Worm (Caenorhabditis elegans) whole organism, L4/young adult: Measurements from ENCODE around the gene R13A5.7.

Experiments used
- W03F9.2 ChIP-seq: fragments of 150-350 bp; optimal IDR thresholded peaks from 2 replicates; lab custom pipeline; 2014; ENCODE audit warnings: missing biosample characterization, missing genetic modification characterization
- dao-5 ChIP-seq: sonication (generic microtip); optimal IDR thresholded peaks from 2 replicates; lab custom pipeline; 2016; ENCODE audit warnings: missing genotype, missing genetic modification characterization, moderate library complexity, missing compliant biosample characterization
- him-1 ChIP-seq: sonication (generic microtip); optimal IDR thresholded peaks from 2 replicates; lab custom pipeline; 2016; ENCODE audit warnings: missing genotype, missing genetic modification reagents, missing genetic modification characterization, missing compliant biosample characterization

DNA sequence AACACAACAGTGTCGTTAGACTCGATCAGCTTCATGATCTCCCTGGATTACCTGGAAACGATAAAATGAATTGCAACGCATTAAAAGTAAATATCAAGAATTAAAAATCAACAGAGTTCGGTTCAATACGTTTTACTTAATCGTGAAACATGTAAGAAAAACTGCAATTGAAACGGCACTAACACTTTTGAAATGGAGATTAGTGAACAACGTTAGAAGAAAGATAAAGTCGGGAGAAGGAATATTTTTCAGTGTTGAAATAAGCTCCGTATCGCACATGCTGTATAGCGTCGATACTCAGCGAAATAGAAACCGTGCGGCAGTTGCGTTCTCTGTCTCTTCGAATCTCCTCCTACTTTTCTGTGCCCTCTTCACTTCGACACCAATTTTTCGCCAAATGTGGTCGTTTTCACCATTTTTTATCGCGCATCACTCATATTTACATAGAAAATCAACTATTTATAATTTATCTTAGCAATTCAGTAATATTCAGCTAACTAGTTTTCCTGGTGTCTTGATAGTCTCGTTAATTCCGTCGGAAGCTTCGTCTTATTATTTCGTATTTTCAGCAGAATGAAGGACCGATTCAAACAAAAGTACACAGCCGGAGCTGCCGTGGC is 3.0 kb upstream of the R13A5.7 start, which contains the start of the genes rpl-9 and lpd-7:
- TF ChIP-seq W03F9.2 (tag; lab: Kevin White, UChicago) (peak; percentile 81), him-1 (peak; percentile 59), dao-5 (tag; lab: Kevin White, UChicago) (no peak)
